In genomic region chr3R:18639662-18640061, dm6 we compare ENCODE assay signal across 5 fruit fly cellular contexts.
TF ChIP-seq lines count a peak whose summit lies in the region.

No protein-coding gene starts in this region.

- TF ChIP-seq CTCF in whole organism, embryonic (GFP tag; optimal IDR thresholded peaks at IDR 0.05; lab: Kevin White, UChicago): no peak

TF ChIP-seq in whole organism, adult, 20 proteins besides CTCF, POLR2A, EP300 and RAD21:
- TF ChIP-seq tj (GFP tag; optimal IDR thresholded peaks at IDR 0.05; lab: Kevin White, UChicago) (peak; percentile 24), CG12768 (GFP tag; optimal IDR thresholded peaks at IDR 0.05; lab: Kevin White, UChicago) (no peak)

TF ChIP-seq in whole organism, embryonic, 481 proteins besides CTCF, POLR2A, EP300 and RAD21:
- TF ChIP-seq CG18619 (GFP tag; optimal IDR thresholded peaks at IDR 0.05; lab: Kevin White, UChicago) (no peak), row (GFP tag; IDR thresholded peaks at IDR 0.05; lab: Robert Waterston, UW) (peak; percentile 28; the same call in 1 of the 3 replicates), CG30403 (GFP tag; optimal IDR thresholded peaks at IDR 0.05; lab: Kevin White, UChicago) (no peak), CG9932 (GFP tag; IDR thresholded peaks at IDR 0.05; lab: Robert Waterston, UW) (no peak), Drgx (GFP tag; IDR thresholded peaks at IDR 0.05; lab: Robert Waterston, UW) (peak; percentile 36; the same call in 1 of the 2 replicates), CG4820 (GFP tag; optimal IDR thresholded peaks at IDR 0.05; lab: Kevin White, UChicago) (no peak), CG15696 (tag; optimal IDR thresholded peaks at IDR 0.05; lab: Kevin White, UChicago) (no peak)

TF ChIP-seq in whole organism, prepupa, 60 proteins besides CTCF, POLR2A, EP300 and RAD21:
- TF ChIP-seq svp (GFP tag; lab: Kevin White, UChicago): no peak
- no peak for TF ChIP-seq CG31627 (GFP tag; optimal IDR thresholded peaks at IDR 0.05; lab: Kevin White, UChicago)
- TF ChIP-seq dsx (GFP tag; optimal IDR thresholded peaks at IDR 0.05; lab: Kevin White, UChicago; ENCODE audit: poor library complexity, severe bottlenecking): peak; percentile 49
- peak; percentile 13 for TF ChIP-seq OdsH (GFP tag; optimal IDR thresholded peaks at IDR 0.05; lab: Kevin White, UChicago)
- peak; percentile 30; the same call in 1 of the 2 replicates for TF ChIP-seq Gug (GFP tag; IDR thresholded peaks at IDR 0.05; lab: Robert Waterston, UW)
- TF ChIP-seq Sox14 (GFP tag; optimal IDR thresholded peaks at IDR 0.05; lab: Kevin White, UChicago): no peak
- TF ChIP-seq CG10669 (GFP tag; optimal IDR thresholded peaks at IDR 0.05; lab: Kevin White, UChicago): no peak
- peak; percentile 27 for TF ChIP-seq CG3919 (GFP tag; optimal IDR thresholded peaks at IDR 0.05; lab: Kevin White, UChicago)
- peak; percentile 56 for TF ChIP-seq Eip78C (GFP tag; lab: Kevin White, UChicago)
- TF ChIP-seq esn (GFP tag; optimal IDR thresholded peaks at IDR 0.05; lab: Kevin White, UChicago): peak; percentile 4
- peak; percentile 33; the same call in 1 of the 3 replicates for TF ChIP-seq CG8119 (GFP tag; IDR thresholded peaks at IDR 0.05; lab: Robert Waterston, UW)
- TF ChIP-seq Sox102F (GFP tag; optimal IDR thresholded peaks at IDR 0.05; lab: Kevin White, UChicago): no peak
- peak; percentile 27 for TF ChIP-seq achi (GFP tag; optimal IDR thresholded peaks at IDR 0.05; lab: Kevin White, UChicago)
- TF ChIP-seq ss (GFP tag; optimal IDR thresholded peaks at IDR 0.05; lab: Kevin White, UChicago): peak in 1 of 2 experiments; percentile 13
- peak; percentile 49; the same call in 1 of the 3 replicates for TF ChIP-seq CG6163 (GFP tag; IDR thresholded peaks at IDR 0.05; lab: Robert Waterston, UW)
- TF ChIP-seq CG11294 (GFP tag; IDR thresholded peaks at IDR 0.05; lab: Robert Waterston, UW): peak; percentile 40; the same call in 1 of the 2 replicates
- TF ChIP-seq CG15336 (GFP tag; IDR thresholded peaks at IDR 0.05; lab: Robert Waterston, UW): peak; percentile 60
- TF ChIP-seq Ets21C (GFP tag; optimal IDR thresholded peaks at IDR 0.05; lab: Kevin White, UChicago): no peak
- TF ChIP-seq eg (GFP tag; IDR thresholded peaks at IDR 0.05; lab: Robert Waterston, UW): peak; percentile 75
- TF ChIP-seq Ets96B (tag; optimal IDR thresholded peaks at IDR 0.05; lab: Kevin White, UChicago): peak; percentile 25
- peak; percentile 12 for TF ChIP-seq CG6276 (GFP tag; optimal IDR thresholded peaks at IDR 0.05; lab: Kevin White, UChicago)
- TF ChIP-seq CG6792 (GFP tag; optimal IDR thresholded peaks at IDR 0.05; lab: Kevin White, UChicago): peak; percentile 13
- TF ChIP-seq Hr4 (GFP tag; optimal IDR thresholded peaks at IDR 0.05; lab: Kevin White, UChicago): peak; percentile 19
- peak; percentile 46 for TF ChIP-seq CG32006 (GFP tag; optimal IDR thresholded peaks at IDR 0.05; lab: Kevin White, UChicago)
- TF ChIP-seq Hr38 (GFP tag; optimal IDR thresholded peaks at IDR 0.05; lab: Kevin White, UChicago): no peak
- TF ChIP-seq CG3032 (tag; optimal IDR thresholded peaks at IDR 0.05; lab: Kevin White, UChicago): peak; percentile 6
- no peak for TF ChIP-seq fkh (GFP tag; optimal IDR thresholded peaks at IDR 0.05; lab: Kevin White, UChicago)

TF ChIP-seq in whole organism, pupa, 21 proteins besides CTCF, POLR2A, EP300 and RAD21:
- no peak for TF ChIP-seq CG34367 (tag; optimal IDR thresholded peaks at IDR 0.05; lab: Kevin White, UChicago)
- no peak for TF ChIP-seq CG14655 (GFP tag; optimal IDR thresholded peaks at IDR 0.05; lab: Kevin White, UChicago)
- TF ChIP-seq CG10348 (GFP tag; IDR thresholded peaks at IDR 0.05; lab: Robert Waterston, UW): no peak
- peak; percentile 30 for TF ChIP-seq CG8159 (tag; optimal IDR thresholded peaks at IDR 0.05; lab: Kevin White, UChicago)
- peak; percentile 59 for TF ChIP-seq CG32121 (GFP tag; IDR thresholded peaks at IDR 0.05; lab: Robert Waterston, UW)
- no peak for TF ChIP-seq Pif1B (GFP tag; optimal IDR thresholded peaks at IDR 0.05; lab: Kevin White, UChicago)
- TF ChIP-seq Ets98B (GFP tag; IDR thresholded peaks at IDR 0.05; lab: Robert Waterston, UW): peak; percentile 64
- no peak for TF ChIP-seq CG15710 (tag; optimal IDR thresholded peaks at IDR 0.05; lab: Kevin White, UChicago)
- TF ChIP-seq rn (GFP tag; IDR thresholded peaks at IDR 0.05; lab: Robert Waterston, UW): no peak
- peak; percentile 27; the same call in 1 of the 2 replicates for TF ChIP-seq CG12605 (GFP tag; IDR thresholded peaks at IDR 0.05; lab: Robert Waterston, UW)
- TF ChIP-seq D1 (tag; optimal IDR thresholded peaks at IDR 0.05; lab: Kevin White, UChicago): no peak
- no peak for TF ChIP-seq gl (tag; optimal IDR thresholded peaks at IDR 0.05; lab: Kevin White, UChicago)
- TF ChIP-seq CG17806 (tag; optimal IDR thresholded peaks at IDR 0.05; lab: Kevin White, UChicago): peak; percentile 9
- TF ChIP-seq CG13204 (GFP tag; optimal IDR thresholded peaks at IDR 0.05; lab: Kevin White, UChicago): no peak
- no peak for TF ChIP-seq CG9948 (tag; optimal IDR thresholded peaks at IDR 0.05; lab: Kevin White, UChicago)
- TF ChIP-seq CG8301 (tag; optimal IDR thresholded peaks at IDR 0.05; lab: Kevin White, UChicago): no peak
- TF ChIP-seq fd96Ca (GFP tag; IDR thresholded peaks at IDR 0.05; lab: Robert Waterston, UW): peak; percentile 42; the same call in 1 of the 3 replicates
- TF ChIP-seq Snoo (tag; optimal IDR thresholded peaks at IDR 0.05; lab: Kevin White, UChicago): no peak
- peak; percentile 55; the same call in 1 of the 3 replicates for TF ChIP-seq CG4496 (GFP tag; IDR thresholded peaks at IDR 0.05; lab: Robert Waterston, UW)
- no peak for TF ChIP-seq EcR (GFP tag; optimal IDR thresholded peaks at IDR 0.05; lab: Kevin White, UChicago)
- TF ChIP-seq Pif1A (GFP tag; optimal IDR thresholded peaks at IDR 0.05; lab: Kevin White, UChicago): peak; percentile 30

TF ChIP-seq in whole organism, wandering third instar larva, 38 proteins besides CTCF, POLR2A, EP300 and RAD21:
- TF ChIP-seq foxo (GFP tag; optimal IDR thresholded peaks at IDR 0.05; lab: Kevin White, UChicago): no peak
- TF ChIP-seq HLH106 (tag; optimal IDR thresholded peaks at IDR 0.05; lab: Kevin White, UChicago): peak; percentile 1
